Fruit fly (Drosophila melanogaster): Measurements from ENCODE around the gene CG33203.

DNA sequence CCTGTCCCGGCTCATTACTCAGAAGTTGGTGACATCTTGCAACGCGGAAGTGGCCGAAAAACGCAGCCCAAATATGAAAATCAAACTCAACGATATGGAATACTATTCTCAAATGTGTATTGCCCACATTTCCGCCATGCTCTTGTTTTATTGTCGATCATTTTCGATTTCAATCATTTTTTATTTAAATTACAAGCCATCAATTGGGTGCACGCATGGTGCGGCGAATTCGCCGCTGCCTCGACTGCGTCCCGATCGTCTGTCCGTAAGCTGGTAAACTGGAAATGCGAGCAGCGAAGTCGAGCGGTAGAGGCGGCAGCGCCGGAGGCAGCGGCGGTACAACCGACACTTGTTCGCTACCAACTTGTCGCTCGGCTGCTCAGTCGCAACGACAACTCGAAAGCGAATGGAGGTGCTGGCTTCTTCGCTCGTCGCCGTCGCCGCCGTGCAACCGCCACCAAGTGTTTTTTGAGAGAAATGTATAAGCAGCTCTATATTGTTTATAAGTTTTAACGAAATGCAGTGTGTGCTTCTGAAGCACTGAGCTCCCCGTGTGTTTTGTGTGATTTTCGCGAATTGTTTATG is 4.1 kb upstream of the CG33203 start:
- 0 out of 3 replicates have a peak, but pooled peaks have one; percentile 40 for TF ChIP-seq CG4496 (GFP tag; IDR thresholded peaks at IDR 0.05)
- no peak for TF ChIP-seq CG12605 (GFP tag; IDR thresholded peaks at IDR 0.05)

Measured in whole organism, pupa.